Worm (Caenorhabditis elegans): ENCODE data around the gene best-1.

Gene best-1

ce11 chrIV:13104900-13105299 lies 4.7 kb downstream of the best-1 start, which contains the start of gene rde-11:
rde-11 (plus strand) TSS chrIV:13105200.
- TF ChIP-seq ceh-48 (tag; optimal IDR thresholded peaks at IDR 0.05) (no peak), ceh-34 (tag; optimal IDR thresholded peaks at IDR 0.05) (no peak)

ce11 chrIV:13100415-13100814 lies 9.2 kb downstream of the best-1 start, which contains the start of gene fask-1:
fask-1 (plus strand) TSS chrIV:13100715.
- TF ChIP-seq odd-2 (tag; optimal IDR thresholded peaks at IDR 0.05) (no peak), pat-9 (tag; optimal IDR thresholded peaks at IDR 0.05) (no peak), nhr-232 (tag; optimal IDR thresholded peaks at IDR 0.05) (no peak), dve-1 (tag; optimal IDR thresholded peaks at IDR 0.05) (no peak), gmeb-2 (tag; optimal IDR thresholded peaks at IDR 0.05) (no peak), ahr-1 (tag; optimal IDR thresholded peaks at IDR 0.05) (no peak), hlh-30 (tag; optimal IDR thresholded peaks at IDR 0.05; ENCODE audit: insufficient read depth) (no peak), hlh-6 (tag; optimal IDR thresholded peaks at IDR 0.05) (no peak), unc-55 (GFP tag; optimal IDR thresholded peaks at IDR 0.05) (no peak), sdc-2 (tag; optimal IDR thresholded peaks at IDR 0.05) (no peak)

- peak; percentile 9 for TF ChIP-seq ceh-34 (tag; optimal IDR thresholded peaks at IDR 0.05)
- no peak for TF ChIP-seq ceh-45 (GFP tag; IDR thresholded peaks at IDR 0.05)
- no peak for TF ChIP-seq ama-1 (optimal IDR thresholded peaks at IDR 0.05)
- no peak for TF ChIP-seq unc-55 (GFP tag; optimal IDR thresholded peaks at IDR 0.05)
- no peak for TF ChIP-seq hlh-15 (tag; optimal IDR thresholded peaks at IDR 0.05)
- no peak for TF ChIP-seq ttx-3 (tag; optimal IDR thresholded peaks at IDR 0.05)
- TF ChIP-seq ceh-31 (tag; optimal IDR thresholded peaks at IDR 0.05): peak; percentile 21
- TF ChIP-seq T23F11.4 (GFP tag; optimal IDR thresholded peaks at IDR 0.05): no peak
- no peak for TF ChIP-seq pat-9 (tag; optimal IDR thresholded peaks at IDR 0.05)
- peak; percentile 35 for TF ChIP-seq tbx-2 (tag; optimal IDR thresholded peaks at IDR 0.05)
- TF ChIP-seq nfya-1 (tag; optimal IDR thresholded peaks at IDR 0.05): peak; percentile 47
- peak; percentile 2 for TF ChIP-seq rnt-1 (tag; optimal IDR thresholded peaks at IDR 0.05)
- peak; percentile 95 for TF ChIP-seq unc-42 (tag; optimal IDR thresholded peaks at IDR 0.05)
- no peak for TF ChIP-seq pha-2 (tag; optimal IDR thresholded peaks at IDR 0.05)
- TF ChIP-seq dve-1 (tag; optimal IDR thresholded peaks at IDR 0.05): no peak
- TF ChIP-seq mec-3 (tag; optimal IDR thresholded peaks at IDR 0.05; ENCODE audit: borderline replicate concordance): no peak
- no peak for TF ChIP-seq ceh-9 (tag; optimal IDR thresholded peaks at IDR 0.05)
- TF ChIP-seq tbx-7 (tag; optimal IDR thresholded peaks at IDR 0.05): no peak
- peak; percentile 0 for TF ChIP-seq fax-1 (tag; optimal IDR thresholded peaks at IDR 0.05)
- TF ChIP-seq K09A11.1 (tag; optimal IDR thresholded peaks at IDR 0.05; ENCODE audit: insufficient read depth): no peak
- no peak for TF ChIP-seq pqm-1 (tag; optimal IDR thresholded peaks at IDR 0.05)
- TF ChIP-seq ceh-14 (tag; optimal IDR thresholded peaks at IDR 0.05): peak; percentile 57
Observed at ce11 chrIV:13098652-13099051, 10.9 kb downstream of the best-1 start, which contains the start of the genes dli-1, tin-9.2 and exos-4.1. dli-1 (minus strand) TSS chrIV:13098792. tin-9.2 (plus strand) TSS chrIV:13098995. exos-4.1 (plus strand) TSS chrIV:13098999.

- TF ChIP-seq ceh-2 (tag; optimal IDR thresholded peaks at IDR 0.05): no peak
- TF ChIP-seq syd-9 (tag; optimal IDR thresholded peaks at IDR 0.05): no peak
- TF ChIP-seq unc-3 (GFP tag; conservative IDR thresholded peaks at IDR 0.05): no peak
- no peak for TF ChIP-seq unc-3 (tag; optimal IDR thresholded peaks at IDR 0.05)
- TF ChIP-seq gmeb-2 (tag; optimal IDR thresholded peaks at IDR 0.05): no peak
- no peak for TF ChIP-seq npax-4 (tag; optimal IDR thresholded peaks at IDR 0.05)
- no peak for TF ChIP-seq ceh-18 (tag; optimal IDR thresholded peaks at IDR 0.05)
Observed at ce11 chrIV:13096778-13097177, 12.8 kb downstream of the best-1 start.

- TF ChIP-seq ceh-45 (GFP tag; IDR thresholded peaks at IDR 0.05) (no peak), pag-3 (tag; optimal IDR thresholded peaks at IDR 0.05; ENCODE audit: borderline replicate concordance) (no peak), lim-6 (tag; optimal IDR thresholded peaks at IDR 0.05) (no peak), odd-2 (tag; optimal IDR thresholded peaks at IDR 0.05) (no peak), C38D4.7 (GFP tag; optimal IDR thresholded peaks at IDR 0.05) (no peak), ceh-34 (tag; optimal IDR thresholded peaks at IDR 0.05) (no peak), ref-2 (tag; optimal IDR thresholded peaks at IDR 0.05) (no peak), pha-2 (tag; optimal IDR thresholded peaks at IDR 0.05) (no peak), nfya-1 (tag; optimal IDR thresholded peaks at IDR 0.05) (no peak)
Observed at ce11 chrIV:13095462-13095861, 14.1 kb downstream of the best-1 start, which contains the start of gene rfc-3. rfc-3 (plus strand) TSS chrIV:13095762.
